Worm (Caenorhabditis elegans): ENCODE measurements around the gene K08D9.4.

DNA sequence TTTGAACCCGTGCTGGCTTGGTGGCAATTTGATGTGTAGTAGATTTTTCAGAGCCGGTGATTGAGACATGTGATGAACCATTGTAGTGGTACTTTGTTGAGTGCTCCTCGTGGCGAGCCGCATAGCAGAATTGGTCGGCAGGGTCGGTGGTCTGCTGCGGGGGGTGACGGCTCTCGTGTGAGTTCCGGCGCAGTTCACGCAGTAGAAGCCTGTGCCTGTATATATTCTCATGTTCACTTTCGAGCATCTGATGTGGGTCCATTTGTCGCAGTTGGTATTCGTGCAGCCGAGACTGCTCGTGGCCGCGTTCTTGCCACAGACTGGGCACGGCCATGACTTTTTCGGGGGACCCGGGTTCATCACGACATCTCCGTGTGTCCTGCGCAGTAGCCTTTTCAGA, 37.9 kb downstream of the K08D9.4 start:
- no peak for TF ChIP-seq cey-2 (tag; optimal IDR thresholded peaks at IDR 0.05; ENCODE audit: borderline replicate concordance, insufficient read depth)
- no peak for TF ChIP-seq ceh-62 (tag; optimal IDR thresholded peaks at IDR 0.05)
- no peak for TF ChIP-seq lin-39 (tag; optimal IDR thresholded peaks at IDR 0.05)
- no peak for TF ChIP-seq ama-1 (optimal IDR thresholded peaks at IDR 0.05)
- no peak for TF ChIP-seq unc-130 (GFP tag; optimal IDR thresholded peaks at IDR 0.05)
- TF ChIP-seq nhr-25 (tag; optimal IDR thresholded peaks at IDR 0.05; ENCODE audit: borderline replicate concordance, insufficient read depth): no peak
- TF ChIP-seq unc-62 (GFP tag; optimal IDR thresholded peaks at IDR 0.05 in 1 of 2): no peak
- no peak for TF ChIP-seq unc-62 (tag; optimal IDR thresholded peaks at IDR 0.05)
- TF ChIP-seq aly-2 (tag; optimal IDR thresholded peaks at IDR 0.05): no peak
- TF ChIP-seq ztf-11 (tag; optimal IDR thresholded peaks at IDR 0.05): no peak
- TF ChIP-seq zip-2 (tag; optimal IDR thresholded peaks at IDR 0.05): no peak
